Worm (Caenorhabditis elegans) whole organism, L1 larva: ENCODE results near the gene smg-8.

ENCODE experiments used
- C04F5.9 ChIP-seq: sonication (generic microtip); optimal IDR thresholded peaks from 2 replicates; lab custom pipeline; 2016; ENCODE audit warnings: missing genetic modification characterization, missing compliant biosample characterization
- C34B4.2 ChIP-seq: sonication (generic microtip); optimal IDR thresholded peaks from 2 replicates; lab custom pipeline; 2017; ENCODE audit warnings: mild to moderate bottlenecking, missing genetic modification characterization, missing compliant biosample characterization
- alr-1 ChIP-seq: fragments of 200-800 bp; sonication (Bioruptor generic); optimal IDR thresholded peaks from 2 replicates; lab custom pipeline; 2018; ENCODE audit warnings: borderline replicate concordance, mild to moderate bottlenecking, missing genetic modification characterization, missing compliant biosample characterization
- aly-2 ChIP-seq: fragments of 150-350 bp; optimal IDR thresholded peaks from 2 replicates; lab custom pipeline; 2014; ENCODE audit warnings: missing biosample characterization, missing genetic modification characterization
- blmp-1 ChIP-seq: fragments of 150-350 bp; optimal IDR thresholded peaks from 2 replicates; lab custom pipeline; 2014; ENCODE audit warnings: missing biosample characterization, missing genetic modification characterization
- ceh-63 ChIP-seq: fragments of 200-800 bp; sonication (Bioruptor generic); optimal IDR thresholded peaks from 2 replicates; lab custom pipeline; 2018; ENCODE audit warnings: mild to moderate bottlenecking, missing genetic modification characterization, missing compliant biosample characterization
- ceh-90 ChIP-seq: sonication (generic microtip); optimal IDR thresholded peaks from 2 replicates; lab custom pipeline; 2016; ENCODE audit warnings: missing genetic modification characterization, missing compliant biosample characterization
- dsc-1 ChIP-seq: sonication (generic microtip); optimal IDR thresholded peaks from 2 replicates; lab custom pipeline; 2016; ENCODE audit warnings: mild to moderate bottlenecking, missing genetic modification characterization, missing compliant biosample characterization
- efl-1 ChIP-seq, 4 experiments: fragments of 150-350 bp; optimal IDR thresholded peaks in 3 of 4; peaks in 1 of 4; 1 replicate in 1 of 4; 2 replicates in 3 of 4; lab custom pipeline; 2014; ENCODE audit warnings: missing biosample characterization in 2 of 4, missing genetic modification characterization in 2 of 4, missing genetic modification reagents in 2 of 4
- elt-2 ChIP-seq: sonication (generic microtip); optimal IDR thresholded peaks from 2 replicates; lab custom pipeline; 2016; ENCODE audit warnings: missing genetic modification characterization, mild to moderate bottlenecking, inconsistent platforms, missing compliant biosample characterization, missing genetic modification reagents
- elt-3 ChIP-seq, 6 experiments: fragments of 150-350 bp in 1 of 6; sonication (generic microtip); optimal IDR thresholded peaks; 2 replicates each; lab custom pipeline; 2017 to 2018; ENCODE audit warnings: missing biosample characterization in 6 of 6, missing genetic modification characterization in 6 of 6, inconsistent platforms in 1 of 6
- fkh-10 ChIP-seq: sonication (generic microtip); optimal IDR thresholded peaks from 2 replicates; lab custom pipeline; 2017; ENCODE audit warnings: missing biosample characterization, missing genetic modification reagents, missing genetic modification characterization
- fkh-8 ChIP-seq: sonication (generic microtip); optimal IDR thresholded peaks from 2 replicates; lab custom pipeline; 2016; ENCODE audit warnings: mild to moderate bottlenecking, missing genetic modification characterization, missing compliant biosample characterization
- fos-1 ChIP-seq: fragments of 150-350 bp; optimal IDR thresholded peaks from 2 replicates; lab custom pipeline; 2014; ENCODE audit warnings: missing biosample characterization, missing genetic modification characterization
- grh-1 ChIP-seq: fragments of 200-800 bp; sonication (Bioruptor generic); IDR thresholded peaks from 2 replicates; pipeline ENCODE4 v1.3.6; 2022; ENCODE audit warnings: missing genetic modification reagents, missing genetic modification characterization, missing compliant biosample characterization
- hlh-17 ChIP-seq: fragments of 200-800 bp; sonication (Bioruptor generic); optimal IDR thresholded peaks from 2 replicates; lab custom pipeline; 2018; ENCODE audit warnings: missing genetic modification characterization, mild to moderate bottlenecking, missing compliant biosample characterization, moderate library complexity, borderline replicate concordance
- hlh-4 ChIP-seq: sonication (generic microtip); optimal IDR thresholded peaks from 2 replicates; lab custom pipeline; 2016; ENCODE audit warnings: mild to moderate bottlenecking, missing genetic modification characterization, missing compliant biosample characterization
- hpl-2 ChIP-seq: fragments of 150-350 bp; optimal IDR thresholded peaks from 2 replicates; lab custom pipeline; 2014; ENCODE audit warnings: missing biosample characterization, missing genetic modification reagents, missing genetic modification characterization
- irx-1 ChIP-seq: sonication (generic microtip); optimal IDR thresholded peaks from 2 replicates; lab custom pipeline; 2016; ENCODE audit warnings: missing genetic modification characterization, missing compliant biosample characterization
- isw-1 ChIP-seq: fragments of 200-800 bp; sonication (Bioruptor generic); IDR thresholded peaks from 2 replicates; pipeline ENCODE4 v1.3.6; 2022; ENCODE audit warnings: missing genetic modification characterization, missing compliant biosample characterization
- lin-13 ChIP-seq: fragments of 150-350 bp; optimal IDR thresholded peaks from 2 replicates; lab custom pipeline; 2014; ENCODE audit warnings: missing biosample characterization, missing genetic modification reagents, missing genetic modification characterization
- lin-14 ChIP-seq: fragments of 200-800 bp; sonication (Bioruptor generic); optimal IDR thresholded peaks from 2 replicates; lab custom pipeline; 2018; ENCODE audit warnings: mild to moderate bottlenecking, missing genetic modification characterization, moderate library complexity, missing compliant biosample characterization
- lin-15B ChIP-seq: fragments of 150-350 bp; sonication (generic microtip); optimal IDR thresholded peaks from 3 replicates; lab custom pipeline; 2014; ENCODE audit warnings: missing biosample characterization, missing genetic modification characterization
- lin-35 ChIP-seq, 2 experiments: fragments of 150-350 bp; optimal IDR thresholded peaks; 2 replicates each; lab custom pipeline; 2014; ENCODE audit warnings: missing biosample characterization in 2 of 2, missing genetic modification characterization in 2 of 2, missing genetic modification reagents in 2 of 2
- mab-9 ChIP-seq: fragments of 200-800 bp; sonication (Bioruptor generic); IDR thresholded peaks from 2 replicates; pipeline ENCODE4 v1.3.6; 2022; ENCODE audit warnings: missing genetic modification reagents, missing genetic modification characterization, missing compliant biosample characterization
- mdl-1 ChIP-seq, 2 experiments: fragments of 150-350 bp; optimal IDR thresholded peaks; 2 replicates each; lab custom pipeline; 2014 to 2017; ENCODE audit warnings: missing biosample characterization in 2 of 2, missing genetic modification characterization in 2 of 2, inconsistent platforms in 1 of 2
- mef-2 ChIP-seq: fragments of 150-350 bp; optimal IDR thresholded peaks from 2 replicates; lab custom pipeline; 2014; ENCODE audit warnings: missing biosample characterization, missing genetic modification characterization
- nhr-11 ChIP-seq: fragments of 150-350 bp; optimal IDR thresholded peaks from 2 replicates; lab custom pipeline; 2014; ENCODE audit warnings: missing biosample characterization, missing genetic modification characterization
- nhr-12 ChIP-seq: sonication (generic microtip); optimal IDR thresholded peaks from 2 replicates; lab custom pipeline; 2017; ENCODE audit warnings: missing biosample characterization, missing genetic modification characterization
- nhr-28 ChIP-seq: fragments of 150-350 bp; optimal IDR thresholded peaks from 2 replicates; lab custom pipeline; 2014; ENCODE audit warnings: missing biosample characterization, missing genetic modification characterization
- nhr-71 ChIP-seq: sonication (generic microtip); optimal IDR thresholded peaks from 2 replicates; lab custom pipeline; 2016; ENCODE audit warnings: mild to moderate bottlenecking, missing genetic modification characterization, moderate library complexity, missing compliant biosample characterization
- nhr-76 ChIP-seq: sonication (generic microtip); optimal IDR thresholded peaks from 2 replicates; lab custom pipeline; 2017; ENCODE audit warnings: missing biosample characterization, missing genetic modification characterization
- nhr-77 ChIP-seq: fragments of 150-350 bp; optimal IDR thresholded peaks from 2 replicates; lab custom pipeline; 2014; ENCODE audit warnings: missing biosample characterization, missing genetic modification characterization
- nhr-84 ChIP-seq: sonication (generic microtip); optimal IDR thresholded peaks from 2 replicates; lab custom pipeline; 2017; ENCODE audit warnings: missing biosample characterization, missing genetic modification characterization
- pag-3 ChIP-seq: sonication (generic microtip); optimal IDR thresholded peaks from 2 replicates; lab custom pipeline; 2017; ENCODE audit warnings: missing genetic modification characterization, mild to moderate bottlenecking, missing compliant biosample characterization, antibody characterized with exemption, borderline replicate concordance; ENCODE audit not compliant: insufficient read depth
- pax-3 ChIP-seq: fragments of 200-800 bp; sonication (Bioruptor generic); optimal IDR thresholded peaks from 2 replicates; lab custom pipeline; 2018; ENCODE audit warnings: mild to moderate bottlenecking, missing genetic modification characterization, moderate library complexity, missing compliant biosample characterization
- snpc-4 ChIP-seq: fragments of 150-350 bp; optimal IDR thresholded peaks from 2 replicates; lab custom pipeline; 2014; ENCODE audit warnings: missing biosample characterization, missing genetic modification characterization
- snu-23 ChIP-seq: sonication (generic microtip); optimal IDR thresholded peaks from 2 replicates; lab custom pipeline; 2016; ENCODE audit warnings: missing genetic modification characterization, missing compliant biosample characterization
- sup-37 ChIP-seq: fragments of 200-800 bp; sonication (Bioruptor generic); optimal IDR thresholded peaks from 2 replicates; lab custom pipeline; 2018; ENCODE audit warnings: mild to moderate bottlenecking, missing genetic modification characterization, missing compliant biosample characterization
- swsn-7 ChIP-seq: sonication (generic microtip); optimal IDR thresholded peaks from 2 replicates; lab custom pipeline; 2016; ENCODE audit warnings: missing genetic modification characterization, missing compliant biosample characterization
- unc-130 ChIP-seq: fragments of 150-350 bp; optimal IDR thresholded peaks from 2 replicates; lab custom pipeline; 2017; ENCODE audit warnings: missing biosample characterization, missing genetic modification characterization, inconsistent platforms
- unc-30 ChIP-seq: sonication (generic microtip); optimal IDR thresholded peaks from 2 replicates; lab custom pipeline; 2017; ENCODE audit warnings: missing biosample characterization, missing genetic modification characterization
- unc-86 ChIP-seq: sonication (generic microtip); optimal IDR thresholded peaks from 2 replicates; lab custom pipeline; 2016; ENCODE audit warnings: missing genetic modification characterization, missing compliant biosample characterization
- vab-15 ChIP-seq: sonication (generic microtip); optimal IDR thresholded peaks from 2 replicates; lab custom pipeline; 2017; ENCODE audit warnings: missing genotype, mild to moderate bottlenecking, missing genetic modification characterization, missing compliant biosample characterization
- zag-1 ChIP-seq: fragments of 150-350 bp; optimal IDR thresholded peaks from 2 replicates; lab custom pipeline; 2014; ENCODE audit warnings: missing biosample characterization, missing genetic modification characterization
- zip-4 ChIP-seq: fragments of 200-800 bp; sonication (Bioruptor generic); optimal IDR thresholded peaks from 2 replicates; lab custom pipeline; 2018; ENCODE audit warnings: mild to moderate bottlenecking, missing genetic modification characterization, moderate library complexity, missing compliant biosample characterization
- ztf-11 ChIP-seq, 2 experiments: sonication (generic microtip); optimal IDR thresholded peaks; 2 replicates each; lab custom pipeline; 2016 to 2017; ENCODE audit warnings: missing genetic modification characterization in 2 of 2, missing biosample characterization in 1 of 2, missing compliant biosample characterization in 1 of 2
- ztf-4 ChIP-seq: fragments of 150-350 bp; optimal IDR thresholded peaks from 2 replicates; lab custom pipeline; 2014; ENCODE audit warnings: missing biosample characterization, missing genetic modification characterization

The smg-8 gene

ce11 chrII:14404266-14404665, 36.9 kb upstream of the smg-8 start:
- no peak for TF ChIP-seq lin-15B (tag; lab: Kevin White, UChicago)
- TF ChIP-seq lin-35 (GFP tag; optimal IDR thresholded peaks at IDR 0.05; lab: Kevin White, UChicago) = peak in 1 of 2 experiments; percentile 32
- TF ChIP-seq efl-1 (optimal IDR thresholded peaks at IDR 0.05; lab: Kevin White, UChicago) = no peak
- peak in 1 of 2 experiments; percentile 76 for TF ChIP-seq efl-1 (GFP tag; optimal IDR thresholded peaks at IDR 0.05 in 1 of 2; lab: Kevin White, UChicago)
- peak; percentile 10 for TF ChIP-seq elt-2
- no peak for TF ChIP-seq aly-2 (tag; lab: Kevin White, UChicago)
- TF ChIP-seq blmp-1 (tag; lab: Kevin White, UChicago) = peak; percentile 4
- no peak for TF ChIP-seq fkh-8 (tag; lab: Kevin White, UChicago)

ce11 chrII:14404741-14405488, 36.3 kb upstream of the smg-8 start:
- no peak for TF ChIP-seq unc-30 (tag; lab: Kevin White, UChicago)
- peak; percentile 90 for TF ChIP-seq nhr-71 (tag; lab: Kevin White, UChicago)
- TF ChIP-seq efl-1 (optimal IDR thresholded peaks at IDR 0.05; lab: Kevin White, UChicago) = peak; percentile 65 to 72
- peak; percentile 26 to 61 for TF ChIP-seq efl-1 (GFP tag; optimal IDR thresholded peaks at IDR 0.05 in 1 of 2; lab: Kevin White, UChicago)
- no peak for TF ChIP-seq hlh-17 (GFP tag; lab: Kevin White, UChicago)
- TF ChIP-seq nhr-76 (tag; lab: Kevin White, UChicago) = no peak
- TF ChIP-seq nhr-77 (tag; lab: Kevin White, UChicago) = peak; percentile 32
- TF ChIP-seq isw-1 (GFP tag; lab: Robert Waterston, UW) = peak; percentile 20; the same call in 1 of the 2 replicates
- peak; percentile 85 for TF ChIP-seq unc-86
- TF ChIP-seq ceh-90 (tag; lab: Kevin White, UChicago) = no peak
- peak; percentile 87 for TF ChIP-seq fkh-8 (tag; lab: Kevin White, UChicago)
- TF ChIP-seq ceh-63 (GFP tag; lab: Kevin White, UChicago) = no peak
- peak; percentile 75 for TF ChIP-seq dsc-1 (tag; lab: Kevin White, UChicago)
- TF ChIP-seq swsn-7 (tag; lab: Kevin White, UChicago) = peak; percentile 86
- no peak for TF ChIP-seq C34B4.2 (tag; lab: Kevin White, UChicago)
- TF ChIP-seq nhr-28 = no peak
- TF ChIP-seq lin-13 (GFP tag; lab: Kevin White, UChicago) = peak; percentile 26
- TF ChIP-seq snu-23 (GFP tag; lab: Kevin White, UChicago) = peak; percentile 80
- TF ChIP-seq sup-37 (GFP tag; lab: Kevin White, UChicago) = no peak
- no peak for TF ChIP-seq mef-2 (tag; lab: Kevin White, UChicago)
- peak in 1 of 2 experiments; percentile 96 for TF ChIP-seq ztf-11 (tag; optimal IDR thresholded peaks at IDR 0.05; lab: Kevin White, UChicago)
- TF ChIP-seq hlh-4 (tag; lab: Kevin White, UChicago) = no peak
- TF ChIP-seq fos-1 (tag; lab: Kevin White, UChicago) = no peak
- no peak for TF ChIP-seq nhr-84 (tag; lab: Kevin White, UChicago)
- TF ChIP-seq elt-3 (tag; optimal IDR thresholded peaks at IDR 0.05; lab: Kevin White, UChicago) = peak in 2 of 6 experiments; percentile 10 to 69
- no peak for TF ChIP-seq fkh-10 (GFP tag; lab: Kevin White, UChicago)
- no peak for TF ChIP-seq pag-3 (tag; lab: Kevin White, UChicago)
- peak; percentile 41 for TF ChIP-seq irx-1
- peak; percentile 91 for TF ChIP-seq ztf-4 (tag; lab: Kevin White, UChicago)
- TF ChIP-seq alr-1 (tag; lab: Kevin White, UChicago) = no peak
- no peak for TF ChIP-seq nhr-11 (tag; lab: Kevin White, UChicago)
- no peak for TF ChIP-seq elt-2
- TF ChIP-seq hpl-2 (GFP tag; lab: Kevin White, UChicago) = no peak
- peak; percentile 88 for TF ChIP-seq lin-14 (GFP tag; lab: Kevin White, UChicago)
- no peak for TF ChIP-seq zag-1 (tag; lab: Kevin White, UChicago)
- no peak for TF ChIP-seq nhr-12 (tag; lab: Kevin White, UChicago)
- TF ChIP-seq mab-9 (GFP tag; lab: Robert Waterston, UW) = peak; percentile 51; the same call in 1 of the 2 replicates
- peak in 1 of 2 experiments; percentile 67 for TF ChIP-seq mdl-1 (tag; optimal IDR thresholded peaks at IDR 0.05; lab: Kevin White, UChicago)
- no peak for TF ChIP-seq vab-15 (tag; lab: Kevin White, UChicago)
- peak; percentile 70 for TF ChIP-seq grh-1 (GFP tag; lab: Robert Waterston, UW)
- TF ChIP-seq snpc-4 = peak; percentile 21
- peak; percentile 19 for TF ChIP-seq pax-3 (tag; lab: Kevin White, UChicago)
- no peak for TF ChIP-seq unc-130 (tag; lab: Kevin White, UChicago)
- TF ChIP-seq zip-4 = peak; percentile 17
- no peak for TF ChIP-seq C04F5.9 (tag; lab: Kevin White, UChicago)
